Worm (Caenorhabditis elegans): Measurements from ENCODE around the gene K08B4.7.
A peak's percentile ranks its signal among the peaks of the same experiment; 100 is the strongest.

The K08B4.7 gene

ce11 chrIV:6097040-6097928, 5.1 kb upstream of the K08B4.7 start (continued):
- TF ChIP-seq snpc-1.1 (tag; optimal IDR thresholded peaks at IDR 0.05; ENCODE audit: insufficient read depth) (no peak), tbp1 (GFP tag; optimal IDR thresholded peaks at IDR 0.05) (peak; percentile 44), rpc-1 (optimal IDR thresholded peaks at IDR 0.05) (no peak), rpc-1 (tag; optimal IDR thresholded peaks at IDR 0.05) (no peak), Y53F4B.3 (GFP tag; IDR thresholded peaks at IDR 0.05) (no peak), F57C9.4 (tag; optimal IDR thresholded peaks at IDR 0.05) (no peak), egl-18 (GFP tag; IDR thresholded peaks at IDR 0.05) (no peak), chd-7 (tag; optimal IDR thresholded peaks at IDR 0.05) (peak; percentile 53), cebp-1 (GFP tag; IDR thresholded peaks at IDR 0.05) (peak; percentile 63; the same call in 1 of the 2 replicates), cebp-1 (tag; optimal IDR thresholded peaks at IDR 0.05) (peak; percentile 73), ztf-28 (GFP tag; IDR thresholded peaks at IDR 0.05) (no peak), ceh-58 (GFP tag; IDR thresholded peaks at IDR 0.05) (no peak), ceh-91 (GFP tag; IDR thresholded peaks at IDR 0.05) (no peak), nhr-120 (GFP tag; IDR thresholded peaks at IDR 0.05) (no peak), tbx-9 (tag; optimal IDR thresholded peaks at IDR 0.05; ENCODE audit: borderline replicate concordance) (no peak), aptf-2 (GFP tag; conservative IDR thresholded peaks at IDR 0.05) (0 out of 2 replicates have a peak, but pooled peaks have one; percentile 54), madf-8 (GFP tag; conservative IDR thresholded peaks at IDR 0.05) (no peak), ama-1 (optimal IDR thresholded peaks at IDR 0.05) (no peak), ama-1 (GFP tag; optimal IDR thresholded peaks at IDR 0.05) (no peak), ztf-6 (GFP tag; IDR thresholded peaks at IDR 0.05) (no peak), xnd-1 (tag; optimal IDR thresholded peaks at IDR 0.05) (no peak), zim-3 (tag; optimal IDR thresholded peaks at IDR 0.05) (no peak), madf-3 (GFP tag; IDR thresholded peaks at IDR 0.05) (no peak), repo-1 (tag; optimal IDR thresholded peaks at IDR 0.05) (no peak), Y56A3A.18 (GFP tag; IDR thresholded peaks at IDR 0.05) (0 out of 2 replicates have a peak, but pooled peaks have one; percentile 65), tlf-1 (GFP tag; optimal IDR thresholded peaks at IDR 0.05) (no peak), ztf-22 (GFP tag; optimal IDR thresholded peaks at IDR 0.05) (peak; percentile 38), hsf-1 (GFP tag; IDR thresholded peaks at IDR 0.05) (no peak), Y95B8A.8 (GFP tag; IDR thresholded peaks at IDR 0.05) (no peak), snpc-4 (GFP tag; optimal IDR thresholded peaks at IDR 0.05) (peak; percentile 2), snpc-4 (tag; optimal IDR thresholded peaks at IDR 0.05) (peak in 3 of 4 experiments; percentile 52 to 86 (median 72)), ekl-4 (GFP tag; IDR thresholded peaks at IDR 0.05) (peak; percentile 34; the same call in 1 of the 2 replicates), ceh-100 (GFP tag; IDR thresholded peaks at IDR 0.05) (no peak), T26A5.8 (tag; optimal IDR thresholded peaks at IDR 0.05) (no peak), mel-28 (tag; optimal IDR thresholded peaks at IDR 0.05; ENCODE audit: borderline replicate concordance) (no peak), F23B12.7 (tag; optimal IDR thresholded peaks at IDR 0.05; ENCODE audit: insufficient read depth) (no peak), ZK185.1 (tag; optimal IDR thresholded peaks at IDR 0.05; ENCODE audit: poor library complexity, severe bottlenecking) (peak; percentile 61), nfya-1 (tag; optimal IDR thresholded peaks at IDR 0.05; ENCODE audit: borderline replicate concordance, insufficient read depth) (no peak), snpc-1.3 (tag; optimal IDR thresholded peaks at IDR 0.05; ENCODE audit: insufficient read depth) (no peak), efl-1 (GFP tag; optimal IDR thresholded peaks at IDR 0.05) (no peak), ztf-25 (GFP tag; IDR thresholded peaks at IDR 0.05) (no peak), F22D6.2 (tag; optimal IDR thresholded peaks at IDR 0.05) (no peak), mxl-1 (tag; optimal IDR thresholded peaks at IDR 0.05) (no peak), sdz-38 (tag; optimal IDR thresholded peaks at IDR 0.05) (no peak), Y67H2A.10 (GFP tag; conservative IDR thresholded peaks at IDR 0.05) (no peak), unc-62 (GFP tag; optimal IDR thresholded peaks at IDR 0.05) (no peak), mcd-1 (GFP tag; IDR thresholded peaks at IDR 0.05) (peak; percentile 37), attf-3 (GFP tag; conservative IDR thresholded peaks at IDR 0.05) (no peak)
